Worm (Caenorhabditis elegans): Measurements from ENCODE around the gene epg-3.

The epg-3 gene

ce11 chrIII:12934417-12934816, at the start of gene epg-3:
epg-3 (plus strand) TSS chrIII:12934717.
- no peak for TF ChIP-seq unc-62 (GFP tag; optimal IDR thresholded peaks at IDR 0.05)

- TF ChIP-seq unc-62 (GFP tag; optimal IDR thresholded peaks at IDR 0.05), result no peak
Observed at ce11 chrIII:12885153-12885552, 49.4 kb upstream of the epg-3 start.

DNA sequence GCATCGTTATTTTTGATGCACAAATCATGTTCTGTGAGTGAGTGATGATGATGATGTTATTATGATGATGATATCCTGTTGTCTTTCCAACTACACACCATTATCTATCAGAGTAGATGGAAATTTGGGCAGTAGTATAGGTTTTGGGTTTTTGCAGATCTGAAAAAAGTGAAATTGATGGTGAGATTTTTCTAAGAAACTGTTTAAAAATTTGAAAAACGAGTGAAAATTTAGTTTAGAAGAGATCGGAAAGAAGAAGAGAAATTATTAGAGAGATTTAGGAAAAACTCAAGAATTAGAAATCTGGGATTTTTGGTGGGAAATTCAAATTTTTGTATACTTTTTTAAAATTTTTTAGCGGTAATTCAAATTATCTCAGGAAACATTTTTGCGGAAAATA, 42.9 kb upstream of the epg-3 start, which contains the start of the genes Y37D8A.29 and unc-71:
Y37D8A.29 (minus strand) TSS at position 101 of the 400 bp plus-strand sequence.
unc-71 (minus strand) TSS at position 159 of the 400 bp plus-strand sequence.
- no peak for TF ChIP-seq unc-62 (GFP tag; optimal IDR thresholded peaks at IDR 0.05)

- no peak for TF ChIP-seq unc-62 (GFP tag; optimal IDR thresholded peaks at IDR 0.05)
Observed at ce11 chrIII:12892767-12893166, 41.8 kb upstream of the epg-3 start.

DNA sequence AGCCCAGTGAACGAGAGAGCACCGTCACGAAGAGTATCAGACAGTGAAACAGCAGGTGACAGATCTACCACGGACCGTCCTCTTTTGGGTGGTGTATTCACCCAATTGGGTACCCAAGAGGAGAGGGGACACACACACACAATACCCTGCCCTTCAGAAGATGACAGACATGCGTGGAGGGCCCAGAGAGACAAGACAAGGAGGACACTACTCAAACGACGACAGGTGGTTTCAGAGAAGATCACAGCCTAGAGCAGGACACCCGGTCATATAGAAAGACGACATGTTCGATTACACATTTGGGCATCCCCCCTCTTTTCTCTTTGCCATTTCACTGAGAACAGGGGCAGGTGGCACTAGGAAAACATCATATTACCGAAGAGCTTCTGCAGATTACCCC, 40.3 kb upstream of the epg-3 start:
- TF ChIP-seq unc-62 (GFP tag; optimal IDR thresholded peaks at IDR 0.05), result no peak

DNA sequence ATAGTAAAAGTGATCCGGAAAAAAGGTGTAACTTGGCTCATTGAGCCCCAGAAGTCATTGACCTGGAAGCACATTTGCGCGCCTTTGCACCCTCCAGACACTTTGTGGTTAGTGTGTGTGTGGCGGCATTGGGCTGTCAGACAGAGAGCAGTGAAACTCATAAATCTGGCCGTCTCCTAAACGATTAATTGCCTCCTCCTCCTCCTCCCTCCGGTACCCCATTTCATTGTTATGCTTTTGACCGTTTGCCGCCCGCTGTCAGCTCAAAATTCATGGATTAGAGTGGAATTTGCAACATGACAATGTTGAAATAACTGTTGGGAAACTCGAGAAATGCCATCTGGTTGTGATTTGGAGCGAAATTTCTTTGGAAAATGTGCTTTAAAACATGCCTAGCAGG, 30.5 kb upstream of the epg-3 start:
- no peak for TF ChIP-seq unc-62 (GFP tag; optimal IDR thresholded peaks at IDR 0.05)

ce11 chrIII:12904987-12905541, 29.5 kb upstream of the epg-3 start, which contains the start of gene cox-5A:
cox-5A (plus strand) TSS chrIII:12905491.
- TF ChIP-seq unc-62 (GFP tag; optimal IDR thresholded peaks at IDR 0.05), result no peak

DNA sequence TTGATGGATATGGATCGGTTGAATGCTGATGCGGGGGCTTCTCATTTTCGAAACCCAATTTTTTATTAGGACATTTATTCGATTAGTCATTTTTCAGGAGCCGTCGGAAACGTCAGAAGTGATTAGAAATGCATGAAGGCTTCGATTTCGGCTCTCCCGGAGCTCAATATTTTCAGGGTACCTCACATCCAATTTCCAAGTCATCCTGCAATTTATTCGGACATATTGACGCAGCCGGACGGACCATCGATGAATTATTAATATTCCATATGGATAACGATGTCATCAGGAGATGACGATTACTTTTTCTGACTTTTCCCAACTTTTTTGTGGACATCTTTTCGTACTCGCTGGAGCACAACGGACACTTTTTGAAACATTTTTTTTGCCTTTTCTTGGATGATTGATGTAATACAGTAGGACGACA, 27.9 kb upstream of the epg-3 start:
- no peak for TF ChIP-seq unc-62 (GFP tag; optimal IDR thresholded peaks at IDR 0.05)

- TF ChIP-seq unc-62 (GFP tag; optimal IDR thresholded peaks at IDR 0.05), result no peak
Observed at ce11 chrIII:12907218-12907617, 27.3 kb upstream of the epg-3 start.

- no peak for TF ChIP-seq unc-62 (GFP tag; optimal IDR thresholded peaks at IDR 0.05)
Observed at ce11 chrIII:12910365-12910764, 24.2 kb upstream of the epg-3 start, which contains the start of gene flp-14. flp-14 (plus strand) TSS chrIII:12910510.

DNA sequence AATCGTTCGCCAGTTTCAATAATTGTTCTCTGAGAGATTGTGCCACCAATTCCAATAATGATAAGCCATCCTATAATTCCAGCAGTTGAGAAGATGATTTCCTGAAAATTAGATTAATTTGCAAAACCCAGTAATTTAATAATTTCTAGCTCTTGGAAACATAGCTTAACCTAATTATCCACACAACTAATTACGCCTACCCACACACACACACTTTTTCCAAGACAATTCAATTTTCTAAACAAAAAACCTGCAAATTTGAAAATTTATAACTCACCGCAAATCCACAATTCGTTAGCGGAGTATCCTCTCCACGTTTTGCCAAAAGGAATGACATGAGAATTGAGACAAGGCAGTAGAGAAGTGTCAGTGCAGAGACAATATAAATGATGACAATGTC, 18.1 kb upstream of the epg-3 start:
- no peak for TF ChIP-seq unc-62 (GFP tag; optimal IDR thresholded peaks at IDR 0.05)

- TF ChIP-seq unc-62 (GFP tag; optimal IDR thresholded peaks at IDR 0.05), result no peak
Observed at ce11 chrIII:12917852-12918251, 16.7 kb upstream of the epg-3 start.

DNA sequence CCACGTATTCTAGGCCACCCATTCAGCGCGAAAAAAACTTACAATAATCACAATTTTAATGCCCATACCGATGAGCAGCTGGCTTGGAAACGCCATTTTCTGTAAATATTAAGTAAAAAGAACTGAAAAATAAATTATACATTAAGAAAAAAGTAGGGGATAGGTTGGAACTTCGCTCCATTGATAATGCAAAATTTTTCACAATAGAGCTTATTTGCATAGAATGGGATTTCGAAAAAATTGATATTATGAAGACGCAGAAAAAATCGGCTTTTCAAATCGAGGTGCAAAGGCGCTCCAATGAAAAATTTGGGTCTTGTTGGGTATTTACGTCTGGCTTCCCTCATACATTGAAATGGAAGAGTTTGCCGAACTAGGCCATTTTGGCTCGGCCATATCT, 15.9 kb upstream of the epg-3 start, which contains the start of gene Y37D8A.16:
Y37D8A.16 (minus strand) TSS at position 101 of the 400 bp plus-strand sequence.
- TF ChIP-seq unc-62 (GFP tag; optimal IDR thresholded peaks at IDR 0.05), result no peak

DNA sequence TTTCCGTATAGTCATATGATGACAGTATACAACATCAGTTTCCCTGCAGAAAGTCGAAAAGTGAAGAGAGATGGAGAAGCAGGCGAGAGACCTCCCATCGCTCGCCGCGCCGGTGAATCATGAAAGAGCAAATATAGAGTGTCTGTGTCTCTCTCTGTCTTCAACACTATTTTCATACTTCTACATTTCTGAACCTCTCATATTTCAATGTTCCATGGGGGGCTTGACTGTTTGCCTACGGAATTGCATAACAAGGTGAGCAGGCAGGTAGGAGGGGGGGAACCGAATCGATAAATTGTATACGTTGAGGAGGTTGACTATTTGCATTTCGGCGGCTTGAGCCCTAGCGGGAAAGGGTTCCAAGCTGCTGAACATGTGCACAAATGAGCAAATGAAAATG, 14.6 kb upstream of the epg-3 start:
- no peak for TF ChIP-seq unc-62 (GFP tag; optimal IDR thresholded peaks at IDR 0.05)

DNA sequence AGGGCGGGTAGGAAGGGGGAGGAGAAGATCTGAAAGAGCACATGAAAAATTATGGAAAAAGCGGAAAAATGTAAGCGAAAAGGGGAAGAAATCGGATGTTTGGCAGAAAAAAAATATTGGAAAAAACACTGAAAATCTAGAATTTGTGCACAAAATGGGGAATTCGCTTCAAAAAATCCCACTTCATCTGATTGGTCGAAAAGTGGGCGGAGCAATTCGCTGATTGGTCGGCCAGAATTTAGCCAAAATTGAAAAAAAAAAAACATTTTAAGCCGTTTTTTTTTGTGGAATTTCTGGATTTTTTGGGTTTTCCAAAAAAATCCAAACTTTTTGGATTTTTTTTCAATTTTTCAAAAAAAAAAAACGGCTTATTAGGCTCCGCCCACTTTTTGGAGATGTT, 13.7 kb upstream of the epg-3 start:
- TF ChIP-seq unc-62 (GFP tag; optimal IDR thresholded peaks at IDR 0.05), result no peak

DNA sequence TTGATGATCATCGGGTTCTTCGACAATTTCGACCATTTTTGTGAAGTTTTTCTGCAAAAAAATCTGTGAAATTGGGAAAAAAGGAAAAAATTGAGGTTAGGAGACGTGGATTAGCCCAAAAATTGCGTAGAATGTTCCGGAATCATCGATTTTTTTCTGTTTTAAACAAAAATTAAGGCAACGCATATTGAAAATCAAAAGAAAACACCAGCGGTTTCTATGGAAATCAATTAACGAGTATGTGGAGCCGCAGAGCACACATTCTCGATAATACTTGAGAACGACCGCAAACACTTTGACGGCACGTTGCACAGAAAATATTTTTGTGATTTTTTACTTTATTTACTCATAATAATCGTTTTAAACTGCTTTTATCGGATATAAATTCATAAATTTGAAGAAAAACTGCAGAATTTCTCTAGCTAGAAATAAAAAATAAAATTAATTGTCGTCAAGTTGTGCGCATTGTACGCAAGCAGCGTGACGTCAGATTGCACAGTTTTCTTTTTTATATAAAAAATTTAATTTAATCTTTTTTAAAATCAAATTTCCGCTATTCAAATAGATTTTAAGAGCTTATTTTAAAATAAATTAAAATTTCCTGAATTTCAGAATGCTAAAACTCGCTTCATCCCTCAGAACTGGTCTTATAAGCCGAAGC, 8.4 kb upstream of the epg-3 start, which contains the start of the genes npp-25 and mrps-10:
npp-25 (minus strand) TSS at position 51 of the 661 bp plus-strand sequence.
mrps-10 (plus strand) TSS at position 611 of the 661 bp plus-strand sequence.
- TF ChIP-seq unc-62 (GFP tag; optimal IDR thresholded peaks at IDR 0.05), result no peak

DNA sequence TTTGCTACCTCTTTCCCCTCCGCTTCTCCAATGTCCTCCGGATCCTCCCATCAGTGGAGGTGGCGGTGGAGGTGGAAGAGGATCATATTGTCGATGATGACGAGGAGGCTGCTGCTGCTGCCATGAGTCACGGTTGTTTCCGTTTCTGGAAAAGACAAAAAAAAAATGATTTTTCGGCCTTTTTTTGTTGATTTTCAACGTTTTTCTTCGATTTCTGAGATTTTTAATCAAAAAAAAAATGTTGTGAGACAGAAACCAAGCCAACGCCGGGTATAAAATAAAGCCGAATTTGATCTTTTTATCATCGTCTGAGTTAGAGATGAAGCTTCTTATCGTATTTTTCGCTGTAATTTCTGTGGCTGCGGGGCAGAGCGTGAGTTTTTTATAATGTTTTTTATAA, 4.9 kb upstream of the epg-3 start, which contains the start of gene Y37D8A.19:
Y37D8A.19 (plus strand) TSS at position 301 of the 400 bp plus-strand sequence.
- TF ChIP-seq unc-62 (GFP tag; optimal IDR thresholded peaks at IDR 0.05), result no peak

Data from whole organism, dauer.